Comparison of ENCODE assay signal across 2 fruit fly cellular contexts in the genomic region with DNA sequence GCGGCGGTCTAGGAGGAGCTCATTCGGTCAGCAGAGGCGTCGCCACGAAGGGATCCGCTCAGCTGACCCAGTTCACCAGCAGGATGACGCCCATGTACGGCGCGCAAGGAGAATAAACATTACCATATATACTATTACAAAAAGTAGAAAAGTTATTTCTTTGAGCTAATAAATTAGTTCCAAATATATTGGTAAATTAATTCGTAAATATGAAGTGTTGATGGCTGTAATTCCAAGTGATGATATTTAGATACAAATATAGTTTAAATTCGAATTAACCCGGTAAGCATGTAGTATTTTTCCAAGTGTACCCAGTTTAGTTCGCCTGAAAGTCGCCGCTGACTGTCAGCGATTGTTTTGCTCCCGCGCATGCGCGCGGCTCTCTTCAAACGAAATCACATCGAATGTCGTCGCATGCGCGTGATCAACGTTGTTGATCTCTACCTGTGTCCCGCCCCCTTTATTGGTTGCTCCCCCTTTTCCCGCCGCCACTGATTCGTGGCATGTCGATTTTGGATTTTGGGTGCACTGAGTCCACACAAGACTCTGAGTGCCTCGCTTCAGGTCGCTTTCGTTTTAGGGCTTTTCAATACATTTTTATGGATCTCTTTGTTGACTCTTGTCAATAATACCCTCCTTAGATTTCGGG.
A peak's percentile ranks its signal among the peaks of the same experiment; 100 is the strongest.
TF ChIP-seq lines count a peak whose summit lies in the region.

No protein-coding gene starts in this region.

TF ChIP-seq in whole organism, embryonic, 481 proteins besides CTCF, POLR2A, EP300 and RAD21 (continued from another document and continues in another):
- peak; percentile 58; the same call in 1 of the 3 replicates for TF ChIP-seq ci (GFP tag; IDR thresholded peaks at IDR 0.05; lab: Robert Waterston, UW)
- no peak for TF ChIP-seq CG13287 (GFP tag; IDR thresholded peaks at IDR 0.05; lab: Robert Waterston, UW; ENCODE audit: partially characterized antibody)
- TF ChIP-seq dmrt99B (tag; optimal IDR thresholded peaks at IDR 0.05; lab: Kevin White, UChicago), result no peak
- TF ChIP-seq jumu (GFP tag; optimal IDR thresholded peaks at IDR 0.05; lab: Kevin White, UChicago), result no peak
- 0 out of 3 replicates have a peak, but pooled peaks have one; percentile 46 for TF ChIP-seq CG2199 (GFP tag; IDR thresholded peaks at IDR 0.05; lab: Robert Waterston, UW)
- no peak for TF ChIP-seq Nf-YB (GFP tag; optimal IDR thresholded peaks at IDR 0.05; lab: Kevin White, UChicago)
- TF ChIP-seq jigr1 (GFP tag; IDR thresholded peaks at IDR 0.05; lab: Robert Waterston, UW), result no peak
- TF ChIP-seq CG2116 (GFP tag; optimal IDR thresholded peaks at IDR 0.05; lab: Kevin White, UChicago), result no peak
- no peak for TF ChIP-seq CG8281 (tag; optimal IDR thresholded peaks at IDR 0.05; lab: Kevin White, UChicago)
- TF ChIP-seq CG10274 (GFP tag; optimal IDR thresholded peaks at IDR 0.05; lab: Kevin White, UChicago), result no peak
- TF ChIP-seq bsh (GFP tag; optimal IDR thresholded peaks at IDR 0.05; lab: Kevin White, UChicago), result peak in 1 of 2 experiments; percentile 24
- no peak for TF ChIP-seq hbn (GFP tag; IDR thresholded peaks at IDR 0.05; lab: Robert Waterston, UW; ENCODE audit: partially characterized antibody)
- TF ChIP-seq Spps (tag; optimal IDR thresholded peaks at IDR 0.05; lab: Kevin White, UChicago), result no peak
- no peak for TF ChIP-seq HLH3B (GFP tag; IDR thresholded peaks at IDR 0.05; lab: Robert Waterston, UW)
- TF ChIP-seq CG6654 (GFP tag; optimal IDR thresholded peaks at IDR 0.05; lab: Kevin White, UChicago), result no peak
- no peak for TF ChIP-seq Dref (GFP tag; IDR thresholded peaks at IDR 0.05; lab: Robert Waterston, UW)
- no peak for TF ChIP-seq CG5180 (GFP tag; optimal IDR thresholded peaks at IDR 0.05; lab: Kevin White, UChicago)
- TF ChIP-seq pan (optimal IDR thresholded peaks at IDR 0.05; lab: Kevin White, UChicago), result no peak
- TF ChIP-seq pan (GFP tag; optimal IDR thresholded peaks at IDR 0.05 in 1 of 2, IDR thresholded peaks at IDR 0.05 in 1 of 2), result peak in 1 of 2 experiments; percentile 33
- TF ChIP-seq CG6175 (GFP tag; IDR thresholded peaks at IDR 0.05; lab: Robert Waterston, UW), result no peak
- no peak for TF ChIP-seq bcd (GFP tag; optimal IDR thresholded peaks at IDR 0.05; lab: Kevin White, UChicago)
- no peak for TF ChIP-seq tgo (GFP tag; IDR thresholded peaks at IDR 0.05; lab: Robert Waterston, UW)
- no peak for TF ChIP-seq Jarid2 (GFP tag; optimal IDR thresholded peaks at IDR 0.05; lab: Kevin White, UChicago)
- no peak for TF ChIP-seq lab (GFP tag; optimal IDR thresholded peaks at IDR 0.05; lab: Kevin White, UChicago)
- peak; percentile 38; the same call in 1 of the 2 replicates for TF ChIP-seq chm (GFP tag; IDR thresholded peaks at IDR 0.05; lab: Robert Waterston, UW)
- no peak for TF ChIP-seq CG10147 (GFP tag; optimal IDR thresholded peaks at IDR 0.05; lab: Kevin White, UChicago)
- no peak for TF ChIP-seq tio (GFP tag; optimal IDR thresholded peaks at IDR 0.05; lab: Kevin White, UChicago)
- no peak for TF ChIP-seq NFAT (GFP tag; IDR thresholded peaks at IDR 0.05; lab: Robert Waterston, UW)
- TF ChIP-seq CG18619 (GFP tag; optimal IDR thresholded peaks at IDR 0.05; lab: Kevin White, UChicago), result no peak
- TF ChIP-seq Lim3 (GFP tag; IDR thresholded peaks at IDR 0.05; lab: Robert Waterston, UW), result no peak
- no peak for TF ChIP-seq gro (GFP tag; optimal IDR thresholded peaks at IDR 0.05; lab: Kevin White, UChicago)
- no peak for TF ChIP-seq caup (GFP tag; optimal IDR thresholded peaks at IDR 0.05; lab: Kevin White, UChicago; ENCODE audit: severe bottlenecking)
- no peak for TF ChIP-seq BtbVII (GFP tag; optimal IDR thresholded peaks at IDR 0.05; lab: Kevin White, UChicago)
- TF ChIP-seq Hr3 (GFP tag; optimal IDR thresholded peaks at IDR 0.05; lab: Kevin White, UChicago), result no peak
- TF ChIP-seq ro (GFP tag; IDR thresholded peaks at IDR 0.05; lab: Robert Waterston, UW), result no peak
- TF ChIP-seq CG10654 (GFP tag; optimal IDR thresholded peaks at IDR 0.05; lab: Kevin White, UChicago), result no peak
- TF ChIP-seq trem (tag; optimal IDR thresholded peaks at IDR 0.05; lab: Kevin White, UChicago), result peak; percentile 4
- no peak for TF ChIP-seq Hand (GFP tag; optimal IDR thresholded peaks at IDR 0.05; lab: Kevin White, UChicago)
- no peak for TF ChIP-seq Sry-β (GFP tag; optimal IDR thresholded peaks at IDR 0.05; lab: Kevin White, UChicago)
- TF ChIP-seq Taf1 (GFP tag; IDR thresholded peaks at IDR 0.05; lab: Robert Waterston, UW), result no peak
- TF ChIP-seq CG16813 (GFP tag; IDR thresholded peaks at IDR 0.05; lab: Robert Waterston, UW; ENCODE audit: partially characterized antibody), result no peak
- 0 out of 2 replicates have a peak, but pooled peaks have one; percentile 24 for TF ChIP-seq klu (GFP tag; IDR thresholded peaks at IDR 0.05; lab: Robert Waterston, UW)
- no peak for TF ChIP-seq amos (GFP tag; IDR thresholded peaks at IDR 0.05; lab: Robert Waterston, UW; ENCODE audit: partially characterized antibody)
- TF ChIP-seq CG9797 (GFP tag; optimal IDR thresholded peaks at IDR 0.05; lab: Kevin White, UChicago), result no peak
- TF ChIP-seq row (GFP tag; IDR thresholded peaks at IDR 0.05; lab: Robert Waterston, UW), result peak; percentile 23; the same call in 1 of the 3 replicates
- no peak for TF ChIP-seq dimm (GFP tag; IDR thresholded peaks at IDR 0.05; lab: Robert Waterston, UW)
- no peak for TF ChIP-seq CG31441 (GFP tag; IDR thresholded peaks at IDR 0.05; lab: Robert Waterston, UW)
- TF ChIP-seq trh (GFP tag; optimal IDR thresholded peaks at IDR 0.05; lab: Kevin White, UChicago), result no peak
- 0 out of 3 replicates have a peak, but pooled peaks have one; percentile 19 for TF ChIP-seq CG17361 (GFP tag; IDR thresholded peaks at IDR 0.05; lab: Robert Waterston, UW)
- TF ChIP-seq CG7745 (tag; optimal IDR thresholded peaks at IDR 0.05; lab: Kevin White, UChicago), result no peak
- no peak for TF ChIP-seq fd64A (GFP tag; optimal IDR thresholded peaks at IDR 0.05; lab: Kevin White, UChicago)
- no peak for TF ChIP-seq knrl (GFP tag; IDR thresholded peaks at IDR 0.05; lab: Robert Waterston, UW; ENCODE audit: partially characterized antibody)
- no peak for TF ChIP-seq CG7271 (tag; optimal IDR thresholded peaks at IDR 0.05; lab: Kevin White, UChicago)
- no peak for TF ChIP-seq CG33213 (GFP tag; optimal IDR thresholded peaks at IDR 0.05; lab: Kevin White, UChicago)
- TF ChIP-seq lmd (GFP tag; IDR thresholded peaks at IDR 0.05; lab: Robert Waterston, UW), result no peak; the same call in 1 of the 2 replicates
- TF ChIP-seq ERR (GFP tag; optimal IDR thresholded peaks at IDR 0.05; lab: Kevin White, UChicago), result no peak
- TF ChIP-seq Trl (optimal IDR thresholded peaks at IDR 0.05; lab: Kevin White, UChicago), result no peak
- no peak for TF ChIP-seq Trl (GFP tag; optimal IDR thresholded peaks at IDR 0.05; lab: Kevin White, UChicago)
- TF ChIP-seq HLHmδ (GFP tag; optimal IDR thresholded peaks at IDR 0.05; lab: Kevin White, UChicago), result no peak
- TF ChIP-seq Dek (tag; optimal IDR thresholded peaks at IDR 0.05; lab: Kevin White, UChicago), result no peak
- TF ChIP-seq Hmr (GFP tag; optimal IDR thresholded peaks at IDR 0.05; lab: Kevin White, UChicago), result no peak
- TF ChIP-seq luna (GFP tag; optimal IDR thresholded peaks at IDR 0.05; lab: Kevin White, UChicago), result no peak
- TF ChIP-seq CG17612 (GFP tag; IDR thresholded peaks at IDR 0.05; lab: Robert Waterston, UW), result no peak

TF ChIP-seq in whole organism, prepupa, 60 proteins besides CTCF, POLR2A, EP300 and RAD21 (continued from another document):
- no peak for TF ChIP-seq topi (GFP tag; optimal IDR thresholded peaks at IDR 0.05; lab: Kevin White, UChicago)
- TF ChIP-seq Ets96B (tag; optimal IDR thresholded peaks at IDR 0.05; lab: Kevin White, UChicago), result peak; percentile 12
